Worm (Caenorhabditis elegans) whole organism, L3 larva: ENCODE data around the gene M162.15.

ENCODE experiments used
- R02D3.7 ChIP-seq: fragments of 150-350 bp; optimal IDR thresholded peaks from 2 replicates; lab custom pipeline; 2014; ENCODE audit warnings: missing biosample characterization, missing genetic modification characterization
- aly-2 ChIP-seq: fragments of 150-350 bp; optimal IDR thresholded peaks from 2 replicates; lab custom pipeline; 2014; ENCODE audit warnings: missing biosample characterization, missing genetic modification characterization
- ama-1 ChIP-seq: fragments of 150-350 bp; optimal IDR thresholded peaks from 2 replicates; lab custom pipeline; 2018
- ceh-16 ChIP-seq: sonication (generic microtip); optimal IDR thresholded peaks from 2 replicates; lab custom pipeline; 2017; ENCODE audit warnings: missing biosample characterization, missing genetic modification characterization
- ceh-28 ChIP-seq: fragments of 150-350 bp; optimal IDR thresholded peaks from 2 replicates; lab custom pipeline; 2014; ENCODE audit warnings: missing biosample characterization, missing genetic modification reagents, missing genetic modification characterization
- ceh-82 ChIP-seq: fragments of 150-350 bp; optimal IDR thresholded peaks from 2 replicates; lab custom pipeline; 2014; ENCODE audit warnings: missing biosample characterization, missing genetic modification characterization
- daf-12 ChIP-seq: fragments of 150-350 bp; optimal IDR thresholded peaks from 2 replicates; lab custom pipeline; 2014; ENCODE audit warnings: missing biosample characterization, missing genetic modification reagents, missing genetic modification characterization
- egl-27 ChIP-seq: sonication (generic microtip); optimal IDR thresholded peaks from 4 replicates; lab custom pipeline; 2017; ENCODE audit warnings: missing biosample characterization, missing genetic modification reagents, missing genetic modification characterization
- elt-1 ChIP-seq: fragments of 150-350 bp; optimal IDR thresholded peaks from 2 replicates; lab custom pipeline; 2014; ENCODE audit warnings: missing biosample characterization, missing genetic modification characterization
- elt-2 ChIP-seq: sonication (generic microtip); optimal IDR thresholded peaks from 2 replicates; lab custom pipeline; 2016; ENCODE audit warnings: missing genetic modification reagents, mild to moderate bottlenecking, missing genetic modification characterization, missing compliant biosample characterization
- elt-3 ChIP-seq, 3 experiments: fragments of 150-350 bp in 1 of 3; sonication (generic microtip) in 2 of 3; optimal IDR thresholded peaks; 2 replicates in 2 of 3; 4 replicates in 1 of 3; lab custom pipeline; 2014 to 2017; ENCODE audit warnings: missing biosample characterization in 3 of 3, missing genetic modification characterization in 3 of 3
- eor-1 ChIP-seq, 2 experiments: fragments of 150-350 bp; optimal IDR thresholded peaks; 2 replicates each; lab custom pipeline; 2014 to 2018; ENCODE audit warnings: missing biosample characterization in 2 of 2, missing genetic modification characterization in 2 of 2
- fkh-10 ChIP-seq: sonication (generic microtip); optimal IDR thresholded peaks from 2 replicates; lab custom pipeline; 2017; ENCODE audit warnings: missing biosample characterization, missing genetic modification reagents, missing genetic modification characterization
- fos-1 ChIP-seq: fragments of 150-350 bp; optimal IDR thresholded peaks from 2 replicates; lab custom pipeline; 2014; ENCODE audit warnings: missing biosample characterization, missing genetic modification characterization
- hmg-11 ChIP-seq: sonication (generic microtip); optimal IDR thresholded peaks from 2 replicates; lab custom pipeline; 2016; ENCODE audit warnings: missing genetic modification characterization, missing compliant biosample characterization
- jun-1 ChIP-seq: fragments of 150-350 bp; optimal IDR thresholded peaks from 2 replicates; lab custom pipeline; 2014; ENCODE audit warnings: missing biosample characterization, missing genetic modification reagents, missing genetic modification characterization
- lin-15B ChIP-seq: fragments of 150-350 bp; optimal IDR thresholded peaks from 2 replicates; lab custom pipeline; 2014; ENCODE audit warnings: missing biosample characterization, missing genetic modification characterization
- lin-39 ChIP-seq: fragments of 150-350 bp; optimal IDR thresholded peaks from 2 replicates; lab custom pipeline; 2018; ENCODE audit warnings: missing biosample characterization, missing genetic modification reagents, missing genetic modification characterization
- lsy-12 ChIP-seq: sonication (generic microtip); optimal IDR thresholded peaks from 2 replicates; lab custom pipeline; 2016; ENCODE audit warnings: mild to moderate bottlenecking, missing genetic modification characterization, missing compliant biosample characterization
- mdl-1 ChIP-seq: fragments of 150-350 bp; optimal IDR thresholded peaks from 2 replicates; lab custom pipeline; 2014; ENCODE audit warnings: missing biosample characterization, missing genetic modification characterization
- mml-1 ChIP-seq: fragments of 150-350 bp; sonication (generic microtip); optimal IDR thresholded peaks from 3 replicates; lab custom pipeline; 2014; ENCODE audit warnings: missing biosample characterization, missing genetic modification characterization
- nfya-1 ChIP-seq: sonication (generic microtip); optimal IDR thresholded peaks from 2 replicates; lab custom pipeline; 2017; ENCODE audit warnings: missing genetic modification characterization, mild to moderate bottlenecking, missing compliant biosample characterization, antibody characterized with exemption, moderate library complexity; ENCODE audit not compliant: insufficient read depth
- nhr-23 ChIP-seq: fragments of 150-350 bp; optimal IDR thresholded peaks from 2 replicates; lab custom pipeline; 2014; ENCODE audit warnings: missing biosample characterization, missing genetic modification reagents, missing genetic modification characterization
- nhr-25 ChIP-seq: sonication (generic microtip); optimal IDR thresholded peaks from 2 replicates; lab custom pipeline; 2017; ENCODE audit warnings: missing biosample characterization, missing genetic modification characterization
- nhr-28 ChIP-seq: fragments of 150-350 bp; optimal IDR thresholded peaks from 2 replicates; lab custom pipeline; 2014; ENCODE audit warnings: missing biosample characterization, missing genetic modification characterization
- nhr-67 ChIP-seq: fragments of 150-350 bp; optimal IDR thresholded peaks from 2 replicates; lab custom pipeline; 2014; ENCODE audit warnings: missing biosample characterization, missing genetic modification characterization
- nhr-76 ChIP-seq: fragments of 150-350 bp; sonication (generic microtip); optimal IDR thresholded peaks from 5 replicates; lab custom pipeline; 2014; ENCODE audit warnings: missing biosample characterization, missing genetic modification characterization
- nhr-77 ChIP-seq: fragments of 150-350 bp; optimal IDR thresholded peaks from 2 replicates; lab custom pipeline; 2014; ENCODE audit warnings: missing biosample characterization, missing genetic modification characterization
- pqm-1 ChIP-seq: fragments of 150-350 bp; optimal IDR thresholded peaks from 2 replicates; lab custom pipeline; 2017; ENCODE audit warnings: missing biosample characterization, missing genetic modification characterization, inconsistent platforms
- sea-2 ChIP-seq: fragments of 150-350 bp; sonication (generic microtip); optimal IDR thresholded peaks from 4 replicates; lab custom pipeline; 2014; ENCODE audit warnings: missing biosample characterization, missing genetic modification reagents, missing genetic modification characterization
- skn-1 ChIP-seq: fragments of 150-350 bp; optimal IDR thresholded peaks from 2 replicates; lab custom pipeline; 2014; ENCODE audit warnings: missing biosample characterization, missing genetic modification characterization
- zag-1 ChIP-seq: fragments of 150-350 bp; optimal IDR thresholded peaks from 2 replicates; lab custom pipeline; 2014; ENCODE audit warnings: missing biosample characterization, missing genetic modification characterization
- ztf-11 ChIP-seq: fragments of 150-350 bp; optimal IDR thresholded peaks from 2 replicates; lab custom pipeline; 2014; ENCODE audit warnings: missing biosample characterization, missing genetic modification characterization

The M162.15 gene

ce11 chrV:19767719-19768118, 3.8 kb downstream of the M162.15 start:
- TF ChIP-seq ztf-11 (tag; lab: Kevin White, UChicago), result no peak
- TF ChIP-seq nfya-1 (tag; lab: Kevin White, UChicago), result peak; percentile 62
- TF ChIP-seq, all 47 proteins: peak for 1

- TF ChIP-seq skn-1 (tag; lab: Kevin White, UChicago) (no peak), daf-12 (tag; lab: Kevin White, UChicago) (no peak), nhr-28 (no peak)
These were observed 10.8 kb downstream of the M162.15 start, which contains the start of gene M162.5 for ce11 chrV:19760751-19761150. TSS of gene M162.5 (plus strand) at chrV:19761051.

ce11 chrV:19759282-19759681, 12.3 kb downstream of the M162.15 start:
- no peak for TF ChIP-seq nhr-25 (tag; lab: Kevin White, UChicago)
- no peak for TF ChIP-seq nhr-28
- TF ChIP-seq zag-1 (tag; lab: Kevin White, UChicago), result no peak
- no peak for TF ChIP-seq elt-3 (tag; optimal IDR thresholded peaks at IDR 0.05; lab: Kevin White, UChicago)
- no peak for TF ChIP-seq R02D3.7 (tag; lab: Kevin White, UChicago)
- TF ChIP-seq nhr-77 (tag; lab: Kevin White, UChicago), result no peak
- TF ChIP-seq ceh-82 (tag; lab: Kevin White, UChicago), result no peak

- TF ChIP-seq elt-1 (tag; lab: Kevin White, UChicago) (no peak), ceh-16 (tag; lab: Kevin White, UChicago) (no peak), egl-27 (tag; lab: Kevin White, UChicago) (no peak), lin-15B (tag; lab: Kevin White, UChicago) (no peak), ceh-28 (tag; lab: Kevin White, UChicago) (no peak), hmg-11 (tag; lab: Kevin White, UChicago) (no peak), jun-1 (tag; lab: Kevin White, UChicago) (no peak), nhr-67 (no peak), mml-1 (tag; lab: Kevin White, UChicago) (no peak), elt-2 (tag; lab: Kevin White, UChicago) (no peak), mdl-1 (tag; lab: Kevin White, UChicago) (no peak), sea-2 (no peak), nhr-76 (tag; lab: Kevin White, UChicago) (no peak)
These were observed 15.3 kb downstream of the M162.15 start, which contains the start of gene W04E12.9 for ce11 chrV:19756253-19756652. TSS of gene W04E12.9 (plus strand) at chrV:19756553.

DNA sequence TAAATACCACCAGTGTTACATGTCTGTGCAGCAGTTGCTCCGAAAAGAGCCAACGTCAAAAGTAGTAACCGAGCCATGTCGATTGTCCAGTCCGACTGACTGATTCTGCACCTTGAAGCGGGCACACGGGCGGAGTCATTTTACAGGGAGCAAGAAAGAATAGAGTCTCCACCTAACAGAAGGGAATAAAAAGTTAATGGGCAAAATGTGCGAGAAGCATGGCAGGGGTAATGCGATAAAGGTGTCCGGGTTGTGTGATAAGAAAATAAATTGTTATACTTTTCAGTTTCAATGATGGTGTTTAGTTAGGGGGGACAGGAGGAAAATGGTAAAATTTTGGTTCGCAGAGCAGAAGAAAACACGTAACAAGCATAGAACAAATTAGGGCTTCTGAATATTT, 16.3 kb downstream of the M162.15 start, which contains the start of gene clec-50:
clec-50 (minus strand) TSS at position 109 of the 400 bp plus-strand sequence.
- TF ChIP-seq pqm-1 (peak; percentile 82), elt-2 (tag; lab: Kevin White, UChicago) (peak; percentile 86), sea-2 (no peak), nhr-76 (tag; lab: Kevin White, UChicago) (no peak)

DNA sequence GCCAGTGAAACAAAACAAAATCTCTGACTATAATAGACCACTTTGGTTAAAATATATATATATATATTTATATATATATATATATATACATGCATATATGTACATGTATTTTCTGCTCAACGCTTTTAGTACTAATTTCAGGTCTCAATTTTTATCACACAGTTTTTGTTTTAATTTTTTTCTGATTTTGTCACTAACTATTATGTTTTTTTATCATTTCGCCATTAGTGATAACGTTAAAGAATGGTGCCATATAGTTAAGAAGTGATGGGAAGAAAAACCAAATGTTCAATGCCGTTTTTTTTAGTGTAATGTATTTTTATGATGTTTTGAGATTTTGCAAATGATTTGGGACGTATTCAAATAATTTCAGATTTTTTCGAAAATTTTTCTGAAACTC, 17.2 kb downstream of the M162.15 start:
- no peak for TF ChIP-seq lin-39 (tag; lab: Kevin White, UChicago)
- peak; percentile 60 for TF ChIP-seq elt-2 (tag; lab: Kevin White, UChicago)
- no peak for TF ChIP-seq sea-2
- TF ChIP-seq mml-1 (tag; lab: Kevin White, UChicago), result no peak

- TF ChIP-seq aly-2 (tag; lab: Kevin White, UChicago) (no peak), nhr-28 (no peak), ceh-82 (tag; lab: Kevin White, UChicago) (no peak), fos-1 (tag; lab: Kevin White, UChicago) (no peak), mml-1 (tag; lab: Kevin White, UChicago) (no peak), fkh-10 (GFP tag; lab: Kevin White, UChicago) (no peak), nhr-23 (tag; lab: Kevin White, UChicago) (no peak), ceh-28 (tag; lab: Kevin White, UChicago) (no peak), elt-3 (tag; optimal IDR thresholded peaks at IDR 0.05; lab: Kevin White, UChicago) (no peak), hmg-11 (tag; lab: Kevin White, UChicago) (no peak), R02D3.7 (tag; lab: Kevin White, UChicago) (no peak), sea-2 (no peak), ama-1 (lab: Kevin White, UChicago) (no peak), egl-27 (tag; lab: Kevin White, UChicago) (no peak), zag-1 (tag; lab: Kevin White, UChicago) (no peak), lsy-12 (tag; lab: Kevin White, UChicago) (no peak), mdl-1 (tag; lab: Kevin White, UChicago) (no peak), eor-1 (tag; optimal IDR thresholded peaks at IDR 0.05; lab: Kevin White, UChicago) (no peak)
These were observed 18.7 kb downstream of the M162.15 start for ce11 chrV:19752879-19753278.
